Fruit fly (Drosophila melanogaster): Measurements from ENCODE around the gene Gr22f.

Gr22f gene

DNA sequence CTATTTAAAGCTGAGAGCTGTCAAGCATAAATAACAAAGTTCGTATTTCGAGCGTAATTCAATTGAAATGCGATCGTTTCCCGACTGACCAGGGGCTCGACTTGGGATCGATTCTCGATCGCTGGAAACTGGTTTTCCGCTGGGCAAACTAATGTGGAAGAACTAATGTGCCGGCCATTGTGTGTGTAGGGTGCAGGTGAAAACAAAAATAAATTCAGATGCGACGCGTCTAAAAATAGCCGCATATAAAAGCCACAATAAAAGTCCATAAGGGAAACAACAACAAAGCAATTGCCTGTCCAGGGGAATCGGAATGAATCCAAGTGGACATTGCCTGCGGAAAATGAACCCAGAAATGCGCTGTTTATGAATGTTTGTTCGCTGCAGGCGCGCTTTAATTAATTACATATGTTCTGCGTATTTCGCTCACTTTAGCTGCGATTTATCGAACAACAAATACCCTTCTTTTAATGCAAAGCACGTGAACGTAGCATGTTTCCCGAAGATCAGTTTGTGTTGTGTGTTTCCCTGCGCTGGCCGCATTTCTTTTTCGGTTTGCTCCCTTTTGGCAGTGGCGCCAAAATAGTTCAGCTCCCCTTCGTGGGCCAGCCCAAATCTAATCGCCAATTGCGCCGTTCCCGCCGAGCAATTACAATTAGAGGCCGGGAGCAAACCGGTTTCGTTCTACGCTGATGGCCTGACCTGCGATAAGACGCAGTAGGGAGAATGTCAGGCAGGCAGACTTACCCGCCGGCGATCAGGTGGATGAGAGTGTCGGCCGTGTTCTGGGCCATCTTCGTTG lies 32.9 kb downstream of the Gr22f start:
- TF ChIP-seq insv (optimal IDR thresholded peaks at IDR 0.05) (no peak), h (optimal IDR thresholded peaks at IDR 0.05) (no peak), psq (optimal IDR thresholded peaks at IDR 0.05) (no peak), Sin3A (optimal IDR thresholded peaks at IDR 0.05) (no peak), Myc (optimal IDR thresholded peaks at IDR 0.05) (no peak), ttk (optimal IDR thresholded peaks at IDR 0.05) (no peak)

DNA sequence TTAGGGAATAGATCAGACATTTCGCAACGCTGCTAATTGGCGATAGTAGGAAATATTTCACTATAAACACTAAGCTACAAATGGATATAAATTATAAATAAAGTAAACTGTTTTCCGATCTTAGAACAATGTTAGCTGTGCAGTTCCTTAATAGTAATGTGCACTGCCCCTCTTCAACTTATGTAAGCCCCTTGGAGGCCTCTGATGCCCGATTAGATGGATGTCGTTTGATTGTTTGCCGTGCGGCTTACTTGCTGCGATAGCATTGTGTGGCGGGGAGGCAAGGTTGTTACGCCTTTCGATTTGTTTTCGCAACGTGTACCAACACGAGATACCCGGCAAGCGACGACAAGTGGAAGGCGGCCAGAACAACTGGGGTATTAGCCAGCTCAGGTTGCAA lies 34.0 kb downstream of the Gr22f start:
- TF ChIP-seq insv (optimal IDR thresholded peaks at IDR 0.05) (no peak), h (optimal IDR thresholded peaks at IDR 0.05) (no peak), psq (optimal IDR thresholded peaks at IDR 0.05) (no peak), Myc (optimal IDR thresholded peaks at IDR 0.05) (no peak), Sin3A (optimal IDR thresholded peaks at IDR 0.05) (no peak), ttk (optimal IDR thresholded peaks at IDR 0.05) (no peak)

DNA sequence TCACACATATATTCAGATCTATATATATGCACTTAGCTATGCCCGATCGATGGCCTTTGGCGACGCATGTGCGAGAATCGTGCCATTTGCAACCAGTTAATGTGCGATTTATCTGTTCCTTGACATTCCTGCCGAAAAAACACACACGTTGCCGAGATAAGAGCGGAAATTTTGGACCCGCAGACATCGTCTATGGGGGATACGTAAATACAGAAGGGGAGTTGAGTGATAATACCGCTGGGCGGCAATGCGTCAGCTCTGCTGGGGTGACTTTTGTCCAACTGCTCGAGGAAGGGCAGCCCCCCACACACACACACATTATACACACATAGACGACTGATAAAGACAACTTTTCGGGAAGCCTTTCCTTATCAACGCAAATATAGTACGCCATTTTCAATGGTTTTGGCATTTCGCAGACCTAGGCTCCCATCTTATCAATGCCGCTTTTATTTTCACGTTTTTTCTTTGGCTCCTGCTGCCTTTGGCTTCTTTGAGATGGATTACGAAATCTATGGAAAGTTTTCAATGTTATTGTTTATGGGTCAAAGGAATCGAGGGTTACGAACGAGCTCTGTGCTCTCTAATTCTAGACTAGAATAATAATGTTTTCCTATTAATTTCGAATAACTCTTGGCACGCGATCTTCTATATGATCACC lies 35.3 kb downstream of the Gr22f start:
- TF ChIP-seq insv (optimal IDR thresholded peaks at IDR 0.05) (no peak), psq (optimal IDR thresholded peaks at IDR 0.05) (no peak), ttk (optimal IDR thresholded peaks at IDR 0.05) (no peak), Sin3A (optimal IDR thresholded peaks at IDR 0.05) (no peak), h (optimal IDR thresholded peaks at IDR 0.05) (no peak)

DNA sequence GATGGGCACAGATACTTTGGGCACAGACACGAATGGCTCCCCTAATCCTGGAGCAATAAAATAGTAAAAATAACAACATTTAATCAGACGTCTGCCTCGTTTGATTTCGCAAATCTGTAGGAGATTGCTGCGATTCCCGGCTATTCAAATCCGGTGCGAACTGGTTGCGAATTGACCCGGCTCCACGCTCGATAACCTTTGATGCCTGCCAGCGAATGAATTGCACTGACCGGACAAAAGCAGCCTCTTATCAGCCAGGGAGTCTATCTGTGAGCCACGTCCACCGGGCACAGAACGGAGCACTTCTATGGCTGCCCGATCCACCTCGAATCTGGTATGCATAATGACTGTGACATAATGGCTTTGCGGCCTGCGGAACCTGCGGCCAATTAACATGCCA lies 36.3 kb downstream of the Gr22f start:
- TF ChIP-seq psq (optimal IDR thresholded peaks at IDR 0.05), result no peak
- no peak for TF ChIP-seq h (optimal IDR thresholded peaks at IDR 0.05)
- TF ChIP-seq Myc (optimal IDR thresholded peaks at IDR 0.05), result no peak

DNA sequence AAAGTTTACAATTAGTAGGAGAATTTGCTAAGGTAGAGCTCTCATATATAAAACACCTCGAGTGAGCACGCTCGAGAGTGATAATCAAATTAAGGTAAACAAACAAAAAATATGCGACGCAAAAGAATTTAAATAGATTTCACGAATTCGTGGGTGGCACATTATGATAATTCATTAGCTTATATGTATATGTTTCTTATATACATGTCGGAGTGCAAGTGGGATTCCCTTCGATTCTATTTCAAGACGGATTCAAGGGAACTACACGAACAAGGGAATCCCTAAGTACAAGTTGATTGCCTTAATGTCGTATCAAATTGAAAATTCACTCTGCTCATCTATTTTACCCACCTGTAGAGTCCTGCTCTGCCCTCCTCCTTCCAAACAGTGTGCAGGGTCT lies 39.0 kb downstream of the Gr22f start:
- TF ChIP-seq Myc (optimal IDR thresholded peaks at IDR 0.05), result no peak
- no peak for TF ChIP-seq insv (optimal IDR thresholded peaks at IDR 0.05)
- TF ChIP-seq ttk (optimal IDR thresholded peaks at IDR 0.05), result no peak
- no peak for TF ChIP-seq Sin3A (optimal IDR thresholded peaks at IDR 0.05)
- TF ChIP-seq psq (optimal IDR thresholded peaks at IDR 0.05), result no peak
- no peak for TF ChIP-seq h (optimal IDR thresholded peaks at IDR 0.05)

DNA sequence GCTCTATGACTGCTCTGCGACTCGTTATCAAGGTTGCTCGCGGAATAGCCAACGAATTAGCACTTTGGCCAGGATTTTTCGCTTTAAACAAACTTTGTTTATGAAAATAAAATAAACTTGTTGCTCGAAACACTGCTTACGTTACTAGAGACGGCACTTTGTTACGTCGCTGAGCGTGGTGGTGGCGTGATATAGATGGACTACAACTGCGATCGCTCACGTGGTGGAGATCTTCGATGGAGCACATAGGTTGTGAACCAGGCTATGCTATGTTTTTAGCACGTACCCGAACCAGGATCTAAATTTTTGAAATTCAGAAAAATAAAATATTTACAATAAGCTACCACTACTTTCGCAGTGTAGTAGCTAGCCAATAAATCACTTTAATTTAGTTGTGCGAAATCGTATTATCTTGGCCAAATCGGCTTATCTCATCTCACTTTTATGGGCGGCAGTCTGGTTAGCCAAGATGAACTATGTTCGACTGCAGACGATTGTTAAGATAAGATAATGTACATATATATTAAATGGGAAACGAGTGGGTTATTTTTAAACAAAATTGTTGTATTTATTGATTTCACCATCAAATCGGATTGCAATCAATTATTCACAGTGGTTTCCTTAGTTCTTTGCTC lies 40.4 kb downstream of the Gr22f start, which contains the start of gene frtz:
frtz (minus strand) TSS at position 153 of the 635 bp plus-strand sequence.
- no peak for TF ChIP-seq Sin3A (optimal IDR thresholded peaks at IDR 0.05)
- no peak for TF ChIP-seq insv (optimal IDR thresholded peaks at IDR 0.05)
- no peak for TF ChIP-seq h (optimal IDR thresholded peaks at IDR 0.05)
- TF ChIP-seq Myc (optimal IDR thresholded peaks at IDR 0.05), result no peak
- no peak for TF ChIP-seq psq (optimal IDR thresholded peaks at IDR 0.05)
- TF ChIP-seq ttk (optimal IDR thresholded peaks at IDR 0.05), result no peak

DNA sequence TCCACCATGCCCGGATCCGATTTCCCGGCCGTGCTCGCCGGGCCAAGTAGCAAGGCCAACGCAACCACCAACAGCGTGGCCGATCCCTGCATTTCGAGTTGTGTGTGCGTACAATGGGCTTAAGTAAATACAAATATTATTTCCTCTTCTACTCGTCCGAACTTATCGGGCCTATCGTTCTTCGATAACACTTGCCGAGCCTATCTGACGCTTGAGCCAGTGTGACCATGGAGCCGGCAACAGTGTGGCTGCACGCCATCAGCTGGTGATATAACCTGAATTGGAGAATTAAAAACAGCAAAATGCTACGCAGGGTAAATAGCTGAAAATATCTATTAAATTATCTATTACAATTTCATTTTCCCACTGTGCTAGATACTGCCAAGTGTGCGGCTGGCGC lies 46.0 kb downstream of the Gr22f start, which contains the start of the genes CG17660 and mRpL48:
CG17660 (minus strand) TSS at position 198 of the 400 bp plus-strand sequence.
mRpL48 (plus strand) TSS at position 239 of the 400 bp plus-strand sequence.
- TF ChIP-seq Sin3A (optimal IDR thresholded peaks at IDR 0.05), result no peak
- TF ChIP-seq insv (optimal IDR thresholded peaks at IDR 0.05), result no peak
- no peak for TF ChIP-seq psq (optimal IDR thresholded peaks at IDR 0.05)
- no peak for TF ChIP-seq Myc (optimal IDR thresholded peaks at IDR 0.05)
- TF ChIP-seq h (optimal IDR thresholded peaks at IDR 0.05), result no peak
- TF ChIP-seq ttk (optimal IDR thresholded peaks at IDR 0.05), result no peak

DNA sequence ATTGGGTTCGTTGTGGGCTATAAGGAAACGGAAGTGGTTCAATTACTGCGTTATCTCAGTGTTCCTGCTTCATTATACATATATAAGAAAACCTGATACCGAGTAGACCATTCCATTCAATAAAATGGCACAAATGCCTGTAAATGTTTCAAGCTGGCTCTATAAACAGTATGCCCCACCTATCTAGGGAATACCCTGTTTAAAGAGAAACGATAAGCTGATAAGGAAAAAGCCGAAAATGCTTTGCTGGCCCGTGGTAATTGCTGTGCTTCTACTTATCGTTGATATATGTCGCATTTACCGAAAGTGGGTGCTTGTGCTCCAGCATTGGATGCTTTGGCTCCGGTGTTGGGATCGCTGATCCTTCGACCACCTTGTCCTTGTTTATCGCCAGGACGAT lies 46.9 kb downstream of the Gr22f start:
- no peak for TF ChIP-seq ttk (optimal IDR thresholded peaks at IDR 0.05)
- TF ChIP-seq Sin3A (optimal IDR thresholded peaks at IDR 0.05), result no peak
- TF ChIP-seq Myc (optimal IDR thresholded peaks at IDR 0.05), result no peak
- no peak for TF ChIP-seq h (optimal IDR thresholded peaks at IDR 0.05)
- no peak for TF ChIP-seq psq (optimal IDR thresholded peaks at IDR 0.05)
- TF ChIP-seq insv (optimal IDR thresholded peaks at IDR 0.05), result no peak

DNA sequence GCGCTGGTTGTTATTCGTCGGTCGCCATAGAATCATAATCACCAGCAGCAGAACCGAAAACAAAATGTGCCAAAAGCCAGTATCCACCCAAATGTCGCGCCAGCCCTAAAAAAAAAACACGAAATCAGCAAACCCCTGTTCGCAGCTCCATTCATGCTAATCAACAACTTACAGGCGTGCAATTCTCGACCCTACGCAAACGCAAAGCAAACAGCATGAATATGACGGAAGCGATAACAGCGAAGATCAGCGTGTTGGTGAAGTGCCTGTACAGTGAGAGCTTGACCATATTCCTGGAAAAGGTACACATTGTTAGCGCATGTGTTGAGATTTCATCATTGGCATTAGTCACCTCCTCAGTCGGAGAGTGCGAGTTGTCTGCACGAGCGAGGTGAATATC lies 48.1 kb downstream of the Gr22f start:
- TF ChIP-seq insv (optimal IDR thresholded peaks at IDR 0.05) (no peak), ttk (optimal IDR thresholded peaks at IDR 0.05) (no peak), Sin3A (optimal IDR thresholded peaks at IDR 0.05) (no peak), h (optimal IDR thresholded peaks at IDR 0.05) (no peak), Myc (optimal IDR thresholded peaks at IDR 0.05) (no peak), psq (optimal IDR thresholded peaks at IDR 0.05) (no peak)

DNA sequence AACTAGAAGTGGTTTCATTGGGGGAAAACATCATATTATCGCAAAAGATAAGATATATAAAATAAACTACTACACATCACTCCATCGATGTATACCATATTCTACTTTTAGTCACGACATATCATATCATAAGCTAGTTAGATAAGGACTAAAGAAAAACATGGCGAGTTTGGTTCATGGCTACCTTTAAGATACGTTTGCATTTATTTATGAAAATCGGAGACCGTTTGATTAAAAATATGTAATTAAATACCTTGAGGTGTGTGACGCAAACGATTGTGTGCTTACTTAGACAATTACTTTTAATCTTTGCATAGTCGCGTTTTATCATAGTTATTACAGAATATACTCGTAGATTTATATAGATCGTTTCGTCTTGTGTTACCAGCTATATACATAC lies 49.3 kb downstream of the Gr22f start:
- no peak for TF ChIP-seq ttk (optimal IDR thresholded peaks at IDR 0.05)
- no peak for TF ChIP-seq Sin3A (optimal IDR thresholded peaks at IDR 0.05)
- no peak for TF ChIP-seq h (optimal IDR thresholded peaks at IDR 0.05)
- no peak for TF ChIP-seq Myc (optimal IDR thresholded peaks at IDR 0.05)
- no peak for TF ChIP-seq insv (optimal IDR thresholded peaks at IDR 0.05)
- TF ChIP-seq psq (optimal IDR thresholded peaks at IDR 0.05), result no peak

Measured in Kc167 (cell line).